Worm (Caenorhabditis elegans): Measurements from ENCODE around the gene C52E4.7.

DNA sequence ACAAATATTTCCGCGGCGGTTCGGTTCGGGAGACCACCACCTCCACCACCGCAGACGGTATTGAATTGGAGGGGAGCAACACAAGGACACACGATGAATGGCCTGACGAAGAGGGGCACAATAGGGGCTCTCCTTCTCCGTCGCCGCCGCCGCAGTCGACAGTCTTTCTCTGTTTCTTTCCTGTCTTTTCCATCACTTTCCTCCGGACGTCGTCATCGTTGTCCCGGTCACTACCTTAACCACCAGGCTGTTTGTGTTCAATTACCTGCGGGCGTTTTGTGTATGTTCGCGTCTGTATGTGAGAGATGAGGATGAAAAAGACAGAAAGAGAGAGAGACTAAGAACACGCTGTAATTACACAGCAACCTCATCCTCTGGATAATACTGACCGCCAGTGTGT is 45.7 kb downstream of the C52E4.7 start:
- TF ChIP-seq ceh-24 (tag; optimal IDR thresholded peaks at IDR 0.05) (no peak), dve-1 (tag; optimal IDR thresholded peaks at IDR 0.05) (no peak), ref-2 (tag; optimal IDR thresholded peaks at IDR 0.05) (peak; percentile 35), pax-1 (tag; optimal IDR thresholded peaks at IDR 0.05) (no peak), Y22D7AL.16 (tag; optimal IDR thresholded peaks at IDR 0.05) (no peak), nfya-1 (tag; optimal IDR thresholded peaks at IDR 0.05) (no peak), pag-3 (tag; optimal IDR thresholded peaks at IDR 0.05; ENCODE audit: borderline replicate concordance) (no peak)
